Fruit fly (Drosophila melanogaster) whole organism, prepupa: ENCODE data around the gene nxf4.

ENCODE experiments used
- CG10631 ChIP-seq: fragments of 200-800 bp; sonication (Bioruptor generic); optimal IDR thresholded peaks from 2 replicates; lab custom pipeline; 2016; ENCODE audit warnings: missing biosample characterization, missing genetic modification characterization
- CG11762 ChIP-seq: fragments of 200-800 bp; sonication (Bioruptor generic); optimal IDR thresholded peaks from 3 replicates; lab custom pipeline; 2016; ENCODE audit warnings: missing biosample characterization, missing genetic modification characterization; ENCODE audit not compliant: insufficient read depth
- CG15336 ChIP-seq: fragments of 200-800 bp; sonication (Bioruptor generic); IDR thresholded peaks from 2 replicates; pipeline ENCODE4 v1.3.6; 2022; ENCODE audit warnings: missing biosample characterization, missing genetic modification characterization
- CG1621 ChIP-seq: fragments of 200-800 bp; sonication (Bioruptor generic); optimal IDR thresholded peaks from 3 replicates; lab custom pipeline; 2018; ENCODE audit warnings: missing biosample characterization, mild to moderate bottlenecking, missing genetic modification characterization
- CG3032 ChIP-seq: fragments of 200-800 bp; optimal IDR thresholded peaks from 2 replicates; lab custom pipeline; 2019; ENCODE audit warnings: missing biosample characterization, mild to moderate bottlenecking, missing genetic modification characterization, moderate library complexity
- CG31627 ChIP-seq: fragments of 200-800 bp; sonication (Bioruptor generic); optimal IDR thresholded peaks from 3 replicates; lab custom pipeline; 2016; ENCODE audit warnings: missing biosample characterization, missing genetic modification characterization
- CG4318 ChIP-seq: fragments of 200-800 bp; sonication (Bioruptor generic); optimal IDR thresholded peaks from 3 replicates; lab custom pipeline; 2017; ENCODE audit warnings: missing biosample characterization, mild to moderate bottlenecking, missing genetic modification characterization
- CG6163 ChIP-seq: fragments of 200-800 bp; sonication (Bioruptor generic); IDR thresholded peaks from 3 replicates; pipeline ENCODE4 v1.3.6; 2022; ENCODE audit warnings: missing biosample characterization, missing genetic modification characterization
- CG6276 ChIP-seq: fragments of 200-800 bp; sonication (Bioruptor generic); optimal IDR thresholded peaks from 2 replicates; lab custom pipeline; 2017; ENCODE audit warnings: missing biosample characterization, mild to moderate bottlenecking, missing genetic modification characterization
- CG6792 ChIP-seq: fragments of 200-800 bp; sonication (Bioruptor generic); optimal IDR thresholded peaks from 3 replicates; lab custom pipeline; 2016; ENCODE audit warnings: missing biosample characterization, missing genetic modification characterization
- CG6808 ChIP-seq: fragments of 200-800 bp; sonication (Bioruptor generic); optimal IDR thresholded peaks from 3 replicates; lab custom pipeline; 2017; ENCODE audit warnings: missing biosample characterization, missing genetic modification characterization, mild to moderate bottlenecking, moderate library complexity, missing genetic modification reagents
- CG6854 ChIP-seq: fragments of 200-800 bp; sonication (Bioruptor generic); optimal IDR thresholded peaks from 2 replicates; lab custom pipeline; 2017; ENCODE audit warnings: missing biosample characterization, mild to moderate bottlenecking, missing genetic modification characterization
- CG7368 ChIP-seq: fragments of 200-800 bp; sonication (Bioruptor generic); optimal IDR thresholded peaks from 3 replicates; lab custom pipeline; 2016; ENCODE audit warnings: missing biosample characterization, missing genetic modification characterization
- CG8119 ChIP-seq: fragments of 200-800 bp; sonication (Bioruptor generic); IDR thresholded peaks from 3 replicates; pipeline ENCODE4 v1.3.6; 2022; ENCODE audit warnings: missing biosample characterization, missing genetic modification characterization
- CG9139 ChIP-seq: fragments of 200-800 bp; sonication (Bioruptor generic); optimal IDR thresholded peaks from 3 replicates; lab custom pipeline; 2017; ENCODE audit warnings: missing biosample characterization, mild to moderate bottlenecking, missing genetic modification characterization
- Eip78C ChIP-seq: fragments of 200-800 bp; sonication (Bioruptor generic); peaks from one replicate; lab custom pipeline; 2016; ENCODE audit warnings: missing biosample characterization, missing genetic modification characterization
- Ets21C ChIP-seq: fragments of 200-800 bp; sonication (Bioruptor generic); optimal IDR thresholded peaks from 3 replicates; lab custom pipeline; 2016; ENCODE audit warnings: missing biosample characterization, missing genetic modification characterization
- Hr38 ChIP-seq: sonication (Bioruptor generic); optimal IDR thresholded peaks from 2 replicates; lab custom pipeline; 2016; ENCODE audit warnings: missing biosample characterization, missing genetic modification characterization
- Hr39 ChIP-seq: fragments of 200-800 bp; sonication (Bioruptor generic); optimal IDR thresholded peaks from 2 replicates; lab custom pipeline; 2016; ENCODE audit warnings: missing biosample characterization, missing genetic modification characterization
- Hr4 ChIP-seq: fragments of 200-800 bp; sonication (Bioruptor generic); optimal IDR thresholded peaks from 3 replicates; lab custom pipeline; 2016; ENCODE audit warnings: missing biosample characterization, missing genetic modification characterization
- Lpt ChIP-seq: fragments of 200-800 bp; sonication (Bioruptor generic); optimal IDR thresholded peaks from 3 replicates; lab custom pipeline; 2016; ENCODE audit warnings: missing biosample characterization, missing genetic modification characterization
- Met ChIP-seq: fragments of 200-800 bp; sonication (Bioruptor generic); optimal IDR thresholded peaks from 3 replicates; lab custom pipeline; 2016; ENCODE audit warnings: missing biosample characterization, missing genetic modification characterization
- OdsH ChIP-seq: fragments of 200-800 bp; sonication (Bioruptor generic); optimal IDR thresholded peaks from 3 replicates; lab custom pipeline; 2016; ENCODE audit warnings: missing biosample characterization, missing genetic modification characterization
- Sox102F ChIP-seq: fragments of 200-800 bp; sonication (Bioruptor generic); optimal IDR thresholded peaks from 2 replicates; lab custom pipeline; 2016; ENCODE audit warnings: missing biosample characterization, mild to moderate bottlenecking, missing genetic modification characterization
- Sox14 ChIP-seq: fragments of 200-800 bp; sonication (Bioruptor generic); optimal IDR thresholded peaks from 3 replicates; lab custom pipeline; 2016; ENCODE audit warnings: missing biosample characterization, missing genetic modification characterization
- Sox15 ChIP-seq: fragments of 200-800 bp; sonication (Bioruptor generic); optimal IDR thresholded peaks from 3 replicates; lab custom pipeline; 2016; ENCODE audit warnings: missing biosample characterization, missing genetic modification characterization
- acj6 ChIP-seq: fragments of 200-800 bp; sonication (Bioruptor generic); optimal IDR thresholded peaks from 3 replicates; lab custom pipeline; 2016; ENCODE audit warnings: missing biosample characterization, missing genetic modification characterization
- cyc ChIP-seq: fragments of 200-800 bp; sonication (Bioruptor generic); optimal IDR thresholded peaks from 3 replicates; lab custom pipeline; 2016; ENCODE audit warnings: missing biosample characterization, missing genetic modification characterization
- dac ChIP-seq: fragments of 200-800 bp; sonication (Bioruptor generic); optimal IDR thresholded peaks from 2 replicates; lab custom pipeline; 2017; ENCODE audit warnings: missing biosample characterization, mild to moderate bottlenecking, missing genetic modification characterization
- esn ChIP-seq: fragments of 200-800 bp; sonication (Bioruptor generic); optimal IDR thresholded peaks from 2 replicates; lab custom pipeline; 2016; ENCODE audit warnings: missing biosample characterization, mild to moderate bottlenecking, missing genetic modification characterization, moderate library complexity
- fkh ChIP-seq: fragments of 200-800 bp; sonication (Bioruptor generic); optimal IDR thresholded peaks from 3 replicates; lab custom pipeline; 2017; ENCODE audit warnings: missing biosample characterization, mild to moderate bottlenecking, missing genetic modification characterization, moderate library complexity
- lz ChIP-seq: fragments of 200-800 bp; sonication (Bioruptor generic); optimal IDR thresholded peaks from 3 replicates; lab custom pipeline; 2016; ENCODE audit warnings: missing biosample characterization, missing genetic modification characterization
- net ChIP-seq: fragments of 200-800 bp; sonication (Bioruptor generic); optimal IDR thresholded peaks from 3 replicates; lab custom pipeline; 2016; ENCODE audit warnings: missing biosample characterization, missing genetic modification characterization
- salr ChIP-seq, 2 experiments: fragments of 200-800 bp; sonication (Bioruptor generic); optimal IDR thresholded peaks; 3 replicates each; lab custom pipeline; 2016 to 2018; ENCODE audit warnings: missing biosample characterization in 2 of 2, missing genetic modification characterization in 2 of 2, mild to moderate bottlenecking in 1 of 2
- spab ChIP-seq: fragments of 200-800 bp; sonication (Bioruptor generic); optimal IDR thresholded peaks from 2 replicates; lab custom pipeline; 2017; ENCODE audit warnings: missing biosample characterization, mild to moderate bottlenecking, missing genetic modification characterization, missing genetic modification reagents
- ss ChIP-seq, 2 experiments: fragments of 200-800 bp; sonication (Bioruptor generic); optimal IDR thresholded peaks; 2 replicates in 1 of 2; 3 replicates in 1 of 2; lab custom pipeline; 2017 to 2018; ENCODE audit warnings: mild to moderate bottlenecking in 2 of 2, missing biosample characterization in 2 of 2, missing genetic modification characterization in 2 of 2, moderate library complexity in 1 of 2
- topi ChIP-seq: fragments of 200-800 bp; sonication (Bioruptor generic); optimal IDR thresholded peaks from 3 replicates; lab custom pipeline; 2016; ENCODE audit warnings: missing biosample characterization, missing genetic modification characterization

The nxf4 gene

dm6 chr3R:7363673-7364072, 17.1 kb downstream of the nxf4 start, which contains the start of gene Mst84Dd:
Mst84Dd (minus strand) TSS chr3R:7363773.
- no peak for TF ChIP-seq CG6854 (GFP tag; lab: Kevin White, UChicago)
- TF ChIP-seq CG6163 (GFP tag; lab: Robert Waterston, UW): no peak
- TF ChIP-seq CG6792 (GFP tag; lab: Kevin White, UChicago): no peak
- TF ChIP-seq Met (GFP tag; lab: Kevin White, UChicago): no peak
- no peak for TF ChIP-seq Sox15 (GFP tag; lab: Kevin White, UChicago)
- no peak for TF ChIP-seq cyc (GFP tag; lab: Kevin White, UChicago)
- TF ChIP-seq Lpt (GFP tag; lab: Kevin White, UChicago): no peak
- no peak for TF ChIP-seq fkh (GFP tag; lab: Kevin White, UChicago)
- no peak for TF ChIP-seq CG4318 (GFP tag; lab: Kevin White, UChicago)

dm6 chr3R:7364573-7364972, 18.0 kb downstream of the nxf4 start, which contains the start of gene Mst84Dc:
Mst84Dc (minus strand) TSS chr3R:7364673.
- TF ChIP-seq esn (no peak), CG8119 (no peak), ss (GFP tag; optimal IDR thresholded peaks at IDR 0.05; lab: Kevin White, UChicago) (no peak), CG3032 (tag; lab: Kevin White, UChicago) (no peak), Ets21C (GFP tag; lab: Kevin White, UChicago) (no peak), CG31627 (GFP tag; lab: Kevin White, UChicago) (no peak), CG6276 (GFP tag; lab: Kevin White, UChicago) (no peak), spab (GFP tag; lab: Kevin White, UChicago) (no peak), CG11762 (GFP tag; lab: Kevin White, UChicago) (no peak), OdsH (GFP tag; lab: Kevin White, UChicago) (no peak), salr (GFP tag; optimal IDR thresholded peaks at IDR 0.05; lab: Kevin White, UChicago) (no peak)

dm6 chr3R:7365527-7365926, 19.0 kb downstream of the nxf4 start, which contains the start of the genes Mst84Db and Mst84Da:
Mst84Db (minus strand) TSS chr3R:7365627.
Mst84Da (plus strand) TSS chr3R:7365850.
- TF ChIP-seq Sox14 (GFP tag; lab: Kevin White, UChicago) (no peak), dac (no peak), lz (GFP tag; lab: Kevin White, UChicago) (no peak), Hr39 (GFP tag; lab: Kevin White, UChicago) (no peak), Hr4 (no peak), CG1621 (no peak), CG10631 (GFP tag; lab: Kevin White, UChicago) (no peak), CG15336 (GFP tag; lab: Robert Waterston, UW) (no peak), CG6854 (GFP tag; lab: Kevin White, UChicago) (no peak), CG6808 (GFP tag; lab: Kevin White, UChicago) (no peak), Eip78C (no peak), salr (GFP tag; optimal IDR thresholded peaks at IDR 0.05; lab: Kevin White, UChicago) (no peak), acj6 (no peak), esn (no peak), CG31627 (GFP tag; lab: Kevin White, UChicago) (no peak), CG11762 (GFP tag; lab: Kevin White, UChicago) (no peak), CG9139 (GFP tag; lab: Kevin White, UChicago) (no peak)

- TF ChIP-seq topi (GFP tag; lab: Kevin White, UChicago) (no peak), CG7368 (no peak), CG31627 (GFP tag; lab: Kevin White, UChicago) (no peak), Hr39 (GFP tag; lab: Kevin White, UChicago) (no peak), OdsH (GFP tag; lab: Kevin White, UChicago) (no peak), net (no peak), Hr38 (GFP tag; lab: Kevin White, UChicago) (no peak), Sox102F (GFP tag; lab: Kevin White, UChicago) (no peak)
These were observed 22.7 kb downstream of the nxf4 start, which contains the start of gene MstProx for dm6 chr3R:7369205-7369604. MstProx (minus strand) TSS chr3R:7369305.
